Worm (Caenorhabditis elegans): Measurements from ENCODE around the gene T06E6.1.

ce11 chrV:15436133-15436532 lies 41.4 kb upstream of the T06E6.1 start:
- no peak for TF ChIP-seq B0310.2 (tag; optimal IDR thresholded peaks at IDR 0.05)
- TF ChIP-seq pes-1 (GFP tag; IDR thresholded peaks at IDR 0.05) = no peak
- no peak for TF ChIP-seq tbx-37 (GFP tag; conservative IDR thresholded peaks at IDR 0.05)
- TF ChIP-seq ama-1 (optimal IDR thresholded peaks at IDR 0.05) = no peak
